Worm (Caenorhabditis elegans) whole organism, L2 larva: Measurements from ENCODE around the gene hach-1.

Experiments
- C34F6.9 ChIP-seq: fragments of 150-350 bp; optimal IDR thresholded peaks from 2 replicates; lab custom pipeline; 2014; ENCODE audit warnings: missing biosample characterization, missing genetic modification characterization
- F13H6.1 ChIP-seq: sonication (generic microtip); optimal IDR thresholded peaks from 2 replicates; lab custom pipeline; 2016; ENCODE audit warnings: missing genetic modification characterization, missing compliant biosample characterization
- Y55F3AM.14 ChIP-seq: fragments of 200-800 bp; sonication (Bioruptor generic); optimal IDR thresholded peaks from 2 replicates; lab custom pipeline; 2018; ENCODE audit warnings: mild to moderate bottlenecking, missing genetic modification characterization, missing compliant biosample characterization
- aly-2 ChIP-seq: fragments of 150-350 bp; optimal IDR thresholded peaks from 2 replicates; lab custom pipeline; 2014; ENCODE audit warnings: missing biosample characterization, missing genetic modification characterization
- blmp-1 ChIP-seq: sonication (generic microtip); optimal IDR thresholded peaks from 2 replicates; lab custom pipeline; 2017; ENCODE audit warnings: missing genetic modification characterization, mild to moderate bottlenecking, missing compliant biosample characterization, antibody characterized with exemption, moderate library complexity; ENCODE audit not compliant: insufficient read depth
- ceh-16 ChIP-seq: fragments of 150-350 bp; optimal IDR thresholded peaks from 2 replicates; lab custom pipeline; 2014; ENCODE audit warnings: missing biosample characterization, missing genetic modification characterization
- ceh-82 ChIP-seq: fragments of 150-350 bp; optimal IDR thresholded peaks from 2 replicates; lab custom pipeline; 2014; ENCODE audit warnings: missing biosample characterization, missing genetic modification characterization
- crh-2 ChIP-seq: sonication (generic microtip); optimal IDR thresholded peaks from 2 replicates; lab custom pipeline; 2017; ENCODE audit warnings: missing biosample characterization, missing genetic modification characterization
- egl-27 ChIP-seq: sonication (generic microtip); optimal IDR thresholded peaks from 3 replicates; lab custom pipeline; 2017; ENCODE audit warnings: missing biosample characterization, missing genetic modification reagents, missing genetic modification characterization
- elt-1 ChIP-seq: fragments of 150-350 bp; optimal IDR thresholded peaks from 2 replicates; lab custom pipeline; 2014; ENCODE audit warnings: missing biosample characterization, missing genetic modification characterization
- fos-1 ChIP-seq: fragments of 150-350 bp; optimal IDR thresholded peaks from 2 replicates; lab custom pipeline; 2014; ENCODE audit warnings: missing biosample characterization, missing genetic modification characterization
- lin-11 ChIP-seq: fragments of 150-350 bp; sonication (generic microtip); optimal IDR thresholded peaks from 2 replicates; lab custom pipeline; 2014; ENCODE audit warnings: missing biosample characterization, missing genetic modification characterization, inconsistent platforms, mixed read lengths
- lin-39 ChIP-seq: fragments of 150-350 bp; optimal IDR thresholded peaks from 2 replicates; lab custom pipeline; 2014; ENCODE audit warnings: missing biosample characterization, missing genetic modification reagents, missing genetic modification characterization
- mab-5 ChIP-seq: fragments of 150-350 bp; optimal IDR thresholded peaks from 2 replicates; lab custom pipeline; 2014; ENCODE audit warnings: missing biosample characterization, missing genetic modification characterization
- mbf-1 ChIP-seq: sonication (generic microtip); optimal IDR thresholded peaks from 2 replicates; lab custom pipeline; 2017; ENCODE audit warnings: missing biosample characterization, missing genetic modification characterization
- nhr-10 ChIP-seq: sonication (generic microtip); optimal IDR thresholded peaks from 2 replicates; lab custom pipeline; 2017; ENCODE audit warnings: missing biosample characterization, missing genetic modification characterization
- nhr-11 ChIP-seq: fragments of 150-350 bp; optimal IDR thresholded peaks from 2 replicates; lab custom pipeline; 2014; ENCODE audit warnings: missing biosample characterization, missing genetic modification characterization
- nhr-12 ChIP-seq: fragments of 150-350 bp; optimal IDR thresholded peaks from 2 replicates; lab custom pipeline; 2014; ENCODE audit warnings: missing biosample characterization, missing genetic modification characterization
- nhr-129 ChIP-seq: fragments of 150-350 bp; optimal IDR thresholded peaks from 2 replicates; lab custom pipeline; 2014; ENCODE audit warnings: missing biosample characterization, missing genetic modification characterization
- nhr-23 ChIP-seq: fragments of 150-350 bp; optimal IDR thresholded peaks from 2 replicates; lab custom pipeline; 2014; ENCODE audit warnings: missing biosample characterization, missing genetic modification reagents, missing genetic modification characterization
- nhr-25 ChIP-seq: fragments of 150-350 bp; sonication (generic microtip); optimal IDR thresholded peaks from 3 replicates; lab custom pipeline; 2014; ENCODE audit warnings: missing biosample characterization, missing genetic modification characterization
- nhr-6 ChIP-seq: fragments of 150-350 bp; optimal IDR thresholded peaks from 2 replicates; lab custom pipeline; 2014; ENCODE audit warnings: missing biosample characterization, missing genetic modification characterization
- nhr-77 ChIP-seq: fragments of 150-350 bp; optimal IDR thresholded peaks from 2 replicates; lab custom pipeline; 2014; ENCODE audit warnings: missing biosample characterization, missing genetic modification characterization
- sem-4 ChIP-seq: fragments of 150-350 bp; optimal IDR thresholded peaks from 2 replicates; lab custom pipeline; 2014; ENCODE audit warnings: missing biosample characterization, missing genetic modification reagents, missing genetic modification characterization
- sma-3 ChIP-seq: sonication (generic microtip); optimal IDR thresholded peaks from 2 replicates; lab custom pipeline; 2016; ENCODE audit warnings: missing genetic modification reagents, missing genetic modification characterization, missing compliant biosample characterization
- sma-9 ChIP-seq, 2 experiments: fragments of 150-350 bp in 1 of 2; sonication (generic microtip) in 1 of 2; optimal IDR thresholded peaks; 2 replicates each; lab custom pipeline; 2014 to 2016; ENCODE audit warnings: missing genetic modification characterization in 2 of 2, mild to moderate bottlenecking in 1 of 2, missing biosample characterization in 1 of 2, missing compliant biosample characterization in 1 of 2, missing genetic modification reagents in 1 of 2, moderate library complexity in 1 of 2
- snpc-4 ChIP-seq: fragments of 150-350 bp; optimal IDR thresholded peaks from 2 replicates; lab custom pipeline; 2014; ENCODE audit warnings: missing biosample characterization, missing genetic modification characterization
- unc-39 ChIP-seq: fragments of 150-350 bp; optimal IDR thresholded peaks from 2 replicates; lab custom pipeline; 2014; ENCODE audit warnings: missing biosample characterization, missing genetic modification characterization
- unc-55 ChIP-seq: fragments of 150-350 bp; sonication (generic microtip); optimal IDR thresholded peaks from 3 replicates; lab custom pipeline; 2014; ENCODE audit warnings: missing biosample characterization, missing genetic modification reagents, missing genetic modification characterization
- unc-62 ChIP-seq: fragments of 150-350 bp; optimal IDR thresholded peaks from 2 replicates; lab custom pipeline; 2014; ENCODE audit warnings: missing biosample characterization, missing genetic modification reagents, missing genetic modification characterization
- zag-1 ChIP-seq: fragments of 150-350 bp; optimal IDR thresholded peaks from 2 replicates; lab custom pipeline; 2014; ENCODE audit warnings: missing biosample characterization, missing genetic modification characterization
- ztf-1 ChIP-seq: fragments of 200-800 bp; sonication (Bioruptor generic); conservative IDR thresholded peaks from 2 replicates; pipeline ENCODE4 v1.3.6; 2022; ENCODE audit warnings: missing genetic modification characterization, missing compliant biosample characterization
- ztf-11 ChIP-seq: sonication (generic microtip); optimal IDR thresholded peaks from 2 replicates; lab custom pipeline; 2017; ENCODE audit warnings: missing biosample characterization, missing genetic modification characterization
- ztf-4 ChIP-seq: fragments of 150-350 bp; optimal IDR thresholded peaks from 2 replicates; lab custom pipeline; 2014; ENCODE audit warnings: missing biosample characterization, missing genetic modification characterization

Gene hach-1

ce11 chrIII:5506936-5507335 is 48.3 kb upstream of the hach-1 start:
- TF ChIP-seq ztf-1 (GFP tag; lab: Robert Waterston, UW), result no peak
- TF ChIP-seq nhr-25 (tag; lab: Kevin White, UChicago), result no peak
- TF ChIP-seq nhr-23 (tag; lab: Kevin White, UChicago), result no peak
- TF ChIP-seq aly-2 (tag; lab: Kevin White, UChicago), result no peak
- no peak for TF ChIP-seq egl-27
- no peak for TF ChIP-seq nhr-129
- TF ChIP-seq blmp-1 (tag; lab: Kevin White, UChicago), result no peak
- TF ChIP-seq ceh-16, result no peak

ce11 chrIII:5508669-5509068 is 46.6 kb upstream of the hach-1 start, which contains the start of gene D1044.7:
Gene D1044.7, minus strand, starts transcription at chrIII:5508769.
- TF ChIP-seq ceh-82, result no peak
- no peak for TF ChIP-seq fos-1 (tag; lab: Kevin White, UChicago)
- TF ChIP-seq unc-55 (GFP tag; lab: Kevin White, UChicago), result no peak
- TF ChIP-seq nhr-23 (tag; lab: Kevin White, UChicago), result no peak
- TF ChIP-seq unc-39 (tag; lab: Kevin White, UChicago), result no peak
- no peak for TF ChIP-seq nhr-10 (tag; lab: Kevin White, UChicago)
- TF ChIP-seq nhr-77 (tag; lab: Kevin White, UChicago), result no peak
- TF ChIP-seq mab-5 (tag; lab: Kevin White, UChicago), result no peak

- no peak for TF ChIP-seq elt-1 (tag; lab: Kevin White, UChicago)
- no peak for TF ChIP-seq sem-4 (tag; lab: Kevin White, UChicago)
- no peak for TF ChIP-seq nhr-12 (tag; lab: Kevin White, UChicago)
- no peak for TF ChIP-seq sma-9 (GFP tag; optimal IDR thresholded peaks at IDR 0.05; lab: Kevin White, UChicago)
- TF ChIP-seq sma-9 (tag; optimal IDR thresholded peaks at IDR 0.05; lab: Kevin White, UChicago), result no peak
- TF ChIP-seq nhr-6 (tag; lab: Kevin White, UChicago), result no peak
- no peak for TF ChIP-seq unc-62 (GFP tag; lab: Kevin White, UChicago)
- TF ChIP-seq sma-3 (GFP tag; lab: Kevin White, UChicago), result no peak
- no peak for TF ChIP-seq lin-11 (tag; lab: Kevin White, UChicago)
- no peak for TF ChIP-seq zag-1
- no peak for TF ChIP-seq Y55F3AM.14 (GFP tag; lab: Kevin White, UChicago)
- no peak for TF ChIP-seq ztf-4 (tag; lab: Kevin White, UChicago)
- no peak for TF ChIP-seq ztf-1 (GFP tag; lab: Robert Waterston, UW)
- no peak for TF ChIP-seq F13H6.1 (tag; lab: Kevin White, UChicago)
- TF ChIP-seq ceh-16, result no peak
- no peak for TF ChIP-seq nhr-10 (tag; lab: Kevin White, UChicago)
- TF ChIP-seq C34F6.9 (tag; lab: Kevin White, UChicago), result no peak
- no peak for TF ChIP-seq nhr-77 (tag; lab: Kevin White, UChicago)
- no peak for TF ChIP-seq egl-27
- no peak for TF ChIP-seq ztf-11 (tag; lab: Kevin White, UChicago)
- no peak for TF ChIP-seq ceh-82
These were observed 42.7 kb upstream of the hach-1 start, which contains the start of gene pqn-25 for ce11 chrIII:5512502-5512901. Gene pqn-25, minus strand, starts transcription at chrIII:5512602.

ce11 chrIII:5517423-5517822 is 37.8 kb upstream of the hach-1 start, which contains the start of gene nekl-4:
Gene nekl-4, minus strand, starts transcription at chrIII:5517523.
- TF ChIP-seq nhr-11 (no peak), mbf-1 (no peak), nhr-6 (tag; lab: Kevin White, UChicago) (no peak), Y55F3AM.14 (GFP tag; lab: Kevin White, UChicago) (no peak), snpc-4 (tag; lab: Kevin White, UChicago) (no peak), lin-11 (tag; lab: Kevin White, UChicago) (no peak), unc-62 (GFP tag; lab: Kevin White, UChicago) (no peak), unc-55 (GFP tag; lab: Kevin White, UChicago) (no peak), elt-1 (tag; lab: Kevin White, UChicago) (no peak), lin-39 (tag; lab: Kevin White, UChicago) (no peak)
- TF ChIP-seq, all 48 proteins: peak for 0

- TF ChIP-seq crh-2 (tag; lab: Kevin White, UChicago) (no peak), elt-1 (tag; lab: Kevin White, UChicago) (no peak), egl-27 (no peak), nhr-12 (tag; lab: Kevin White, UChicago) (no peak), nhr-25 (tag; lab: Kevin White, UChicago) (no peak), ceh-16 (no peak)
These were observed 33.3 kb upstream of the hach-1 start, which contains the start of gene D1044.4 for ce11 chrIII:5521930-5522329. Gene D1044.4, minus strand, starts transcription at chrIII:5522030.
